Worm (Caenorhabditis elegans) whole organism, L4 larva: ENCODE measurements around the gene F56H9.6.

ENCODE experiments used
- D1046.2 ChIP-seq: fragments of 200-800 bp; sonication (Bioruptor generic); IDR thresholded peaks from 2 replicates; pipeline ENCODE4 v1.3.6; 2022; ENCODE audit warnings: missing genetic modification characterization, missing compliant biosample characterization
- F44E2.7 ChIP-seq: fragments of 200-800 bp; sonication (Bioruptor generic); IDR thresholded peaks from 2 replicates; pipeline ENCODE4 v2.1.2; 2022; ENCODE audit warnings: missing genetic modification characterization, missing compliant biosample characterization
- F49E8.2 ChIP-seq: sonication (generic microtip); optimal IDR thresholded peaks from 2 replicates; lab custom pipeline; 2016; ENCODE audit warnings: missing compliant biosample characterization, mild to moderate bottlenecking, missing genetic modification characterization, borderline replicate concordance
- T20F7.1 ChIP-seq: fragments of 200-800 bp; sonication (Bioruptor generic); optimal IDR thresholded peaks from 2 replicates; lab custom pipeline; 2018; ENCODE audit warnings: mild to moderate bottlenecking, missing genetic modification characterization, missing compliant biosample characterization
- T26A8.4 ChIP-seq: fragments of 200-800 bp; sonication (Bioruptor generic); IDR thresholded peaks from 2 replicates; pipeline ENCODE4 v1.3.6; 2022; ENCODE audit warnings: missing genetic modification characterization, missing compliant biosample characterization
- Y48G9A.11 ChIP-seq: fragments of 200-800 bp; sonication (Bioruptor generic); IDR thresholded peaks from 2 replicates; pipeline ENCODE4 v1.3.6; 2022; ENCODE audit warnings: missing genetic modification reagents, missing genetic modification characterization, missing compliant biosample characterization
- Y5F2A.4 ChIP-seq: fragments of 200-800 bp; sonication (Bioruptor generic); optimal IDR thresholded peaks from 2 replicates; lab custom pipeline; 2018; ENCODE audit warnings: mild to moderate bottlenecking, missing genetic modification characterization, missing compliant biosample characterization
- Y75B8A.6 ChIP-seq: fragments of 200-800 bp; sonication (Bioruptor generic); IDR thresholded peaks from 2 replicates; pipeline ENCODE4 v1.3.6; 2022; ENCODE audit warnings: missing genetic modification reagents, missing genetic modification characterization, missing compliant biosample characterization
- ceh-20 ChIP-seq: fragments of 200-800 bp; sonication (Bioruptor generic); IDR thresholded peaks from 2 replicates; pipeline ENCODE4 v1.3.6; 2022; ENCODE audit warnings: missing genetic modification reagents, missing genetic modification characterization, missing compliant biosample characterization
- ces-1 ChIP-seq: fragments of 150-350 bp; sonication (generic microtip); optimal IDR thresholded peaks from 4 replicates; lab custom pipeline; 2014; ENCODE audit warnings: missing biosample characterization, missing genetic modification reagents, missing genetic modification characterization
- ctbp-1 ChIP-seq: fragments of 200-800 bp; sonication (Bioruptor generic); IDR thresholded peaks from 2 replicates; pipeline ENCODE4 v1.3.6; 2022; ENCODE audit warnings: missing genetic modification reagents, missing genetic modification characterization, missing compliant biosample characterization
- daf-12 ChIP-seq: fragments of 150-350 bp; optimal IDR thresholded peaks from 2 replicates; lab custom pipeline; 2014; ENCODE audit warnings: missing biosample characterization, missing genetic modification reagents, missing genetic modification characterization
- dmd-6 ChIP-seq: fragments of 200-800 bp; sonication (Bioruptor generic); IDR thresholded peaks from 2 replicates; pipeline ENCODE4 v1.3.6; 2022; ENCODE audit warnings: missing genetic modification reagents, missing genetic modification characterization, missing compliant biosample characterization
- dmd-8 ChIP-seq: fragments of 200-800 bp; sonication (Bioruptor generic); IDR thresholded peaks from 2 replicates; pipeline ENCODE4 v1.3.6; 2022; ENCODE audit warnings: missing genetic modification characterization, missing compliant biosample characterization
- dmd-9 ChIP-seq: fragments of 200-800 bp; sonication (Bioruptor generic); IDR thresholded peaks from 2 replicates; pipeline ENCODE4 v1.3.6; 2022; ENCODE audit warnings: missing genetic modification reagents, missing genetic modification characterization, missing compliant biosample characterization
- egl-27 ChIP-seq: sonication (generic microtip); optimal IDR thresholded peaks from 3 replicates; lab custom pipeline; 2017; ENCODE audit warnings: missing biosample characterization, missing genetic modification reagents, missing genetic modification characterization
- fos-1 ChIP-seq: fragments of 150-350 bp; optimal IDR thresholded peaks from 2 replicates; lab custom pipeline; 2014; ENCODE audit warnings: missing biosample characterization, missing genetic modification characterization
- gei-8 ChIP-seq: fragments of 200-800 bp; sonication (Bioruptor generic); optimal IDR thresholded peaks from 2 replicates; lab custom pipeline; 2018; ENCODE audit warnings: mild to moderate bottlenecking, missing genetic modification characterization, missing compliant biosample characterization
- hif-1 ChIP-seq, 2 experiments: sonication (generic microtip); optimal IDR thresholded peaks; 2 replicates each; lab custom pipeline; 2016 to 2017; ENCODE audit warnings: missing compliant biosample characterization in 2 of 2, missing genetic modification characterization in 2 of 2, missing genetic modification reagents in 2 of 2, missing genotype in 2 of 2, mild to moderate bottlenecking in 1 of 2
- hlh-11 ChIP-seq: fragments of 200-800 bp; sonication (Bioruptor generic); optimal IDR thresholded peaks from 2 replicates; lab custom pipeline; 2018; ENCODE audit warnings: mild to moderate bottlenecking, missing genetic modification characterization, missing compliant biosample characterization
- lim-7 ChIP-seq: fragments of 200-800 bp; sonication (Bioruptor generic); IDR thresholded peaks from 2 replicates; pipeline ENCODE4 v1.3.6; 2022; ENCODE audit warnings: missing genetic modification characterization, missing compliant biosample characterization
- lin-1 ChIP-seq: fragments of 200-800 bp; sonication (Bioruptor generic); IDR thresholded peaks from 2 replicates; pipeline ENCODE4 v1.3.6; 2022; ENCODE audit warnings: missing genetic modification reagents, missing genetic modification characterization, missing compliant biosample characterization
- lin-29 ChIP-seq: fragments of 200-800 bp; sonication (Bioruptor generic); IDR thresholded peaks from 2 replicates; pipeline ENCODE4 v1.3.6; 2022; ENCODE audit warnings: missing genetic modification reagents, missing genetic modification characterization, missing compliant biosample characterization
- lin-38 ChIP-seq: fragments of 200-800 bp; sonication (Bioruptor generic); IDR thresholded peaks from 2 replicates; pipeline ENCODE4 v1.3.6; 2022; ENCODE audit warnings: missing genetic modification reagents, missing genetic modification characterization, missing compliant biosample characterization
- lin-39 ChIP-seq: fragments of 150-350 bp; optimal IDR thresholded peaks from 2 replicates; lab custom pipeline; 2014; ENCODE audit warnings: missing biosample characterization, missing genetic modification reagents, missing genetic modification characterization
- lir-3 ChIP-seq: sonication (generic microtip); optimal IDR thresholded peaks from 2 replicates; lab custom pipeline; 2016; ENCODE audit warnings: mild to moderate bottlenecking, missing genetic modification characterization, missing compliant biosample characterization
- lsy-2 ChIP-seq, 2 experiments: fragments of 150-350 bp in 1 of 2; sonication (generic microtip) in 1 of 2; optimal IDR thresholded peaks; 2 replicates each; lab custom pipeline; 2014 to 2017; ENCODE audit warnings: missing biosample characterization in 2 of 2, missing genetic modification characterization in 2 of 2
- madf-9 ChIP-seq: fragments of 200-800 bp; sonication (Bioruptor generic); conservative IDR thresholded peaks from 2 replicates; pipeline ENCODE4 v1.3.6; 2022; ENCODE audit warnings: missing genetic modification reagents, missing genetic modification characterization, missing compliant biosample characterization
- mdl-1 ChIP-seq, 2 experiments: fragments of 150-350 bp in 1 of 2; sonication (generic microtip) in 1 of 2; optimal IDR thresholded peaks; 2 replicates each; lab custom pipeline; 2014 to 2017; ENCODE audit warnings: missing biosample characterization in 2 of 2, missing genetic modification characterization in 2 of 2
- mep-1 ChIP-seq: fragments of 150-350 bp; sonication (generic microtip); optimal IDR thresholded peaks from 3 replicates; lab custom pipeline; 2014; ENCODE audit warnings: missing biosample characterization, missing genetic modification characterization
- mes-2 ChIP-seq: sonication (generic microtip); optimal IDR thresholded peaks from 2 replicates; lab custom pipeline; 2016; ENCODE audit warnings: missing genotype, mild to moderate bottlenecking, missing genetic modification characterization, missing compliant biosample characterization; ENCODE audit not compliant: poor library complexity, severe bottlenecking
- mxl-3 ChIP-seq: fragments of 200-800 bp; sonication (Bioruptor generic); optimal IDR thresholded peaks from 2 replicates; lab custom pipeline; 2018; ENCODE audit warnings: mild to moderate bottlenecking, missing genetic modification characterization, missing compliant biosample characterization
- nhr-102 ChIP-seq: sonication (generic microtip); optimal IDR thresholded peaks from 2 replicates; lab custom pipeline; 2016; ENCODE audit warnings: mild to moderate bottlenecking, missing genetic modification characterization, moderate library complexity, missing compliant biosample characterization
- nhr-11 ChIP-seq: fragments of 150-350 bp; optimal IDR thresholded peaks from 2 replicates; lab custom pipeline; 2014; ENCODE audit warnings: missing biosample characterization, missing genetic modification characterization
- nhr-41 ChIP-seq: fragments of 200-800 bp; sonication (Bioruptor generic); IDR thresholded peaks from 2 replicates; pipeline ENCODE4 v1.3.6; 2022; ENCODE audit warnings: missing genetic modification reagents, missing genetic modification characterization, missing compliant biosample characterization
- nhr-48 ChIP-seq: sonication (generic microtip); optimal IDR thresholded peaks from 2 replicates; lab custom pipeline; 2016; ENCODE audit warnings: mild to moderate bottlenecking, missing genetic modification characterization, missing compliant biosample characterization
- pha-4 ChIP-seq, 2 experiments: fragments of 150-350 bp in 1 of 2; fragments of 200-800 bp in 1 of 2; sonication (Bioruptor generic) in 1 of 2; IDR thresholded peaks in 1 of 2; optimal IDR thresholded peaks in 1 of 2; 2 replicates each; pipeline versions ENCODE4 v1.3.6 to Lab custom; 2014 to 2022; ENCODE audit warnings: missing genetic modification characterization in 2 of 2, missing genetic modification reagents in 2 of 2, missing biosample characterization in 1 of 2, missing compliant biosample characterization in 1 of 2
- set-16 ChIP-seq: fragments of 200-800 bp; sonication (Bioruptor generic); IDR thresholded peaks from 2 replicates; pipeline ENCODE4 v1.3.6; 2022; ENCODE audit warnings: missing genetic modification reagents, missing genetic modification characterization, missing compliant biosample characterization
- spr-1 ChIP-seq: sonication (generic microtip); optimal IDR thresholded peaks from 2 replicates; lab custom pipeline; 2016; ENCODE audit warnings: mild to moderate bottlenecking, missing genetic modification characterization, missing compliant biosample characterization
- spr-3 ChIP-seq: fragments of 200-800 bp; sonication (Bioruptor generic); optimal IDR thresholded peaks from 2 replicates; lab custom pipeline; 2018; ENCODE audit warnings: mild to moderate bottlenecking, missing genetic modification characterization, missing compliant biosample characterization
- tra-1 ChIP-seq: fragments of 200-800 bp; sonication (Bioruptor generic); IDR thresholded peaks from 2 replicates; pipeline ENCODE4 v1.3.6; 2022; ENCODE audit warnings: missing genetic modification reagents, missing genetic modification characterization, missing compliant biosample characterization
- unc-130 ChIP-seq: sonication (generic microtip); optimal IDR thresholded peaks from 2 replicates; lab custom pipeline; 2016; ENCODE audit warnings: missing genetic modification reagents, missing genetic modification characterization, missing compliant biosample characterization
- unc-39 ChIP-seq: sonication (generic microtip); optimal IDR thresholded peaks from 2 replicates; lab custom pipeline; 2017; ENCODE audit warnings: missing biosample characterization, missing genetic modification characterization
- unc-62 ChIP-seq, 3 experiments: fragments of 150-350 bp in 1 of 3; sonication (generic microtip); optimal IDR thresholded peaks in 2 of 3; peaks in 1 of 3; 1 replicate in 1 of 3; 2 replicates in 2 of 3; lab custom pipeline; 2014 to 2017; ENCODE audit warnings: missing biosample characterization in 3 of 3, missing genetic modification characterization in 3 of 3, missing genetic modification reagents in 3 of 3, missing genotype in 1 of 3
- zip-2 ChIP-seq: fragments of 150-350 bp; optimal IDR thresholded peaks from 2 replicates; lab custom pipeline; 2014; ENCODE audit warnings: missing biosample characterization, missing genetic modification characterization
- ztf-11 ChIP-seq: fragments of 150-350 bp; optimal IDR thresholded peaks from 2 replicates; lab custom pipeline; 2014; ENCODE audit warnings: missing biosample characterization, missing genetic modification characterization

The F56H9.6 gene

ce11 chrV:12599110-12599509, 30.5 kb downstream of the F56H9.6 start, which contains the start of the genes C14C10.10 and ril-2:
Gene C14C10.10 (minus strand): TSS chrV:12599128.
Gene ril-2 (minus strand): TSS chrV:12599157.
- TF ChIP-seq fos-1 (no peak), nhr-102 (no peak), gei-8 (no peak), lsy-2 (tag; optimal IDR thresholded peaks at IDR 0.05; lab: Kevin White, UChicago) (peak in 1 of 2 experiments; percentile 32), tra-1 (GFP tag; lab: Robert Waterston, UW) (no peak), Y5F2A.4 (GFP tag; lab: Kevin White, UChicago) (no peak), lim-7 (GFP tag; lab: Robert Waterston, UW) (no peak), hif-1 (tag; optimal IDR thresholded peaks at IDR 0.05; lab: Kevin White, UChicago) (no peak), T20F7.1 (GFP tag; lab: Kevin White, UChicago) (no peak), nhr-11 (tag; lab: Kevin White, UChicago) (no peak), mes-2 (peak; percentile 40), ces-1 (GFP tag; lab: Kevin White, UChicago) (no peak), spr-1 (tag; lab: Kevin White, UChicago) (no peak)

ce11 chrV:12596795-12597194, 32.8 kb downstream of the F56H9.6 start:
- TF ChIP-seq lin-38: peak; percentile 65
- peak; percentile 83 for TF ChIP-seq D1046.2
- peak; percentile 80 for TF ChIP-seq Y48G9A.11 (GFP tag; lab: Robert Waterston, UW)
- TF ChIP-seq ctbp-1 (GFP tag; lab: Robert Waterston, UW): 0 out of 2 replicates have a peak, but pooled peaks have one; percentile 46
- TF ChIP-seq lin-29 (GFP tag; lab: Robert Waterston, UW): no peak
- TF ChIP-seq madf-9 (GFP tag; lab: Robert Waterston, UW): peak; percentile 53; the same call in 1 of the 2 replicates
- peak; percentile 54 for TF ChIP-seq zip-2 (tag; lab: Kevin White, UChicago)
- peak; percentile 7 for TF ChIP-seq Y5F2A.4 (GFP tag; lab: Kevin White, UChicago)
- TF ChIP-seq dmd-9 (GFP tag; lab: Robert Waterston, UW): 0 out of 2 replicates have a peak, but pooled peaks have one; percentile 9
- TF ChIP-seq lim-7 (GFP tag; lab: Robert Waterston, UW): peak; percentile 84
- TF ChIP-seq T26A8.4 (GFP tag; lab: Robert Waterston, UW): peak; percentile 67; the same call in 1 of the 2 replicates
- TF ChIP-seq unc-62 (GFP tag; optimal IDR thresholded peaks at IDR 0.05 in 1 of 2; lab: Kevin White, UChicago): peak in 1 of 2 experiments; percentile 94
- no peak for TF ChIP-seq unc-62 (tag; optimal IDR thresholded peaks at IDR 0.05; lab: Kevin White, UChicago)
- peak; percentile 41; the same call in 1 of the 2 replicates for TF ChIP-seq dmd-6 (GFP tag; lab: Robert Waterston, UW)
- TF ChIP-seq hlh-11 (tag; lab: Kevin White, UChicago): peak; percentile 47
- peak; percentile 49 for TF ChIP-seq mep-1
- TF ChIP-seq mxl-3 (GFP tag; lab: Kevin White, UChicago): peak; percentile 50
- TF ChIP-seq dmd-8 (GFP tag; lab: Robert Waterston, UW): peak; percentile 60; the same call in 1 of the 2 replicates
- TF ChIP-seq F49E8.2: peak; percentile 53
- peak; percentile 77 for TF ChIP-seq mes-2
- TF ChIP-seq unc-39 (tag; lab: Kevin White, UChicago): no peak
- TF ChIP-seq daf-12 (tag; lab: Kevin White, UChicago): no peak
- TF ChIP-seq ztf-11 (tag; lab: Kevin White, UChicago): no peak
- peak; percentile 76 for TF ChIP-seq pha-4 (GFP tag; IDR thresholded peaks at IDR 0.05; lab: Robert Waterston, UW)
- no peak for TF ChIP-seq pha-4 (tag; optimal IDR thresholded peaks at IDR 0.05; lab: Kevin White, UChicago)
- TF ChIP-seq Y75B8A.6: peak; percentile 60; the same call in 1 of the 2 replicates
- TF ChIP-seq nhr-102: peak; percentile 49
- peak in 1 of 2 experiments; percentile 24 for TF ChIP-seq mdl-1 (tag; optimal IDR thresholded peaks at IDR 0.05; lab: Kevin White, UChicago)
- peak; percentile 17 for TF ChIP-seq spr-3 (GFP tag; lab: Kevin White, UChicago)
- 0 out of 2 replicates have a peak, but pooled peaks have one; percentile 40 for TF ChIP-seq nhr-41 (GFP tag; lab: Robert Waterston, UW)
- TF ChIP-seq lin-39: no peak
- peak; percentile 30 for TF ChIP-seq unc-130
- peak; percentile 66; the same call in 1 of the 2 replicates for TF ChIP-seq lin-1
- TF ChIP-seq lir-3 (tag; lab: Kevin White, UChicago): peak; percentile 13
- no peak for TF ChIP-seq F44E2.7 (GFP tag; lab: Robert Waterston, UW)
- no peak for TF ChIP-seq egl-27 (tag; lab: Kevin White, UChicago)
- 0 out of 2 replicates have a peak, but pooled peaks have one; percentile 15 for TF ChIP-seq set-16 (GFP tag; lab: Robert Waterston, UW)
- TF ChIP-seq ceh-20 (GFP tag; lab: Robert Waterston, UW): 0 out of 2 replicates have a peak, but pooled peaks have one; percentile 22
- peak; percentile 34 for TF ChIP-seq nhr-48 (tag; lab: Kevin White, UChicago)
